Fruit fly (Drosophila melanogaster): Measurements from ENCODE around the gene CG42335.
A peak's percentile ranks its signal among the peaks of the same experiment; 100 is the strongest.

The CG42335 gene

dm6 chr3R:21782295-21782922, 23.8 kb downstream of the CG42335 start, which contains the start of gene tsl:
Gene tsl (minus strand): TSS chr3R:21782536.
- 0 out of 3 replicates have a peak, but pooled peaks have one; percentile 16 for TF ChIP-seq CG4496 (GFP tag; IDR thresholded peaks at IDR 0.05)
- no peak for TF ChIP-seq gl (tag; optimal IDR thresholded peaks at IDR 0.05)
- TF ChIP-seq EcR (GFP tag; optimal IDR thresholded peaks at IDR 0.05): peak; percentile 93
- no peak for TF ChIP-seq CG12605 (GFP tag; IDR thresholded peaks at IDR 0.05)
- peak; percentile 20 for TF ChIP-seq CG13204 (GFP tag; optimal IDR thresholded peaks at IDR 0.05)

dm6 chr3R:21790392-21790791, 31.8 kb downstream of the CG42335 start:
- TF ChIP-seq Pif1A (GFP tag; optimal IDR thresholded peaks at IDR 0.05): no peak

dm6 chr3R:21793760-21794159, 35.2 kb downstream of the CG42335 start:
- no peak for TF ChIP-seq fd96Ca (GFP tag; IDR thresholded peaks at IDR 0.05)
- no peak for TF ChIP-seq D1 (tag; optimal IDR thresholded peaks at IDR 0.05)
- no peak for TF ChIP-seq CG8159 (tag; optimal IDR thresholded peaks at IDR 0.05)
- TF ChIP-seq CG32121 (GFP tag; IDR thresholded peaks at IDR 0.05): no peak
- no peak for TF ChIP-seq CG12605 (GFP tag; IDR thresholded peaks at IDR 0.05)
- no peak for TF ChIP-seq Pif1B (GFP tag; optimal IDR thresholded peaks at IDR 0.05)
- TF ChIP-seq CG10348 (GFP tag; IDR thresholded peaks at IDR 0.05): no peak
- TF ChIP-seq Pif1A (GFP tag; optimal IDR thresholded peaks at IDR 0.05): no peak
- TF ChIP-seq EcR (GFP tag; optimal IDR thresholded peaks at IDR 0.05): no peak
- no peak for TF ChIP-seq CG9948 (tag; optimal IDR thresholded peaks at IDR 0.05)
- TF ChIP-seq CG14655 (GFP tag; optimal IDR thresholded peaks at IDR 0.05): no peak
- TF ChIP-seq CG15710 (tag; optimal IDR thresholded peaks at IDR 0.05): no peak
- TF ChIP-seq CG4496 (GFP tag; IDR thresholded peaks at IDR 0.05): no peak
- TF ChIP-seq CG8301 (tag; optimal IDR thresholded peaks at IDR 0.05): no peak
- no peak for TF ChIP-seq gl (tag; optimal IDR thresholded peaks at IDR 0.05)

dm6 chr3R:21807264-21807663, 48.7 kb downstream of the CG42335 start:
- TF ChIP-seq CG8301 (tag; optimal IDR thresholded peaks at IDR 0.05): no peak

- no peak for TF ChIP-seq Ets98B (GFP tag; IDR thresholded peaks at IDR 0.05)
- peak; percentile 25 for TF ChIP-seq CG8301 (tag; optimal IDR thresholded peaks at IDR 0.05)
- TF ChIP-seq CG17806 (tag; optimal IDR thresholded peaks at IDR 0.05): peak; percentile 13
- TF ChIP-seq Pif1A (GFP tag; optimal IDR thresholded peaks at IDR 0.05): peak; percentile 35
- TF ChIP-seq D1 (tag; optimal IDR thresholded peaks at IDR 0.05): no peak
- peak; percentile 27 for TF ChIP-seq CG9948 (tag; optimal IDR thresholded peaks at IDR 0.05)
- TF ChIP-seq CG15710 (tag; optimal IDR thresholded peaks at IDR 0.05): peak; percentile 19
- peak; percentile 45 for TF ChIP-seq CG8159 (tag; optimal IDR thresholded peaks at IDR 0.05)
- TF ChIP-seq CG14655 (GFP tag; optimal IDR thresholded peaks at IDR 0.05): peak; percentile 24
Observed at dm6 chr3R:21808622-21809347, 50.2 kb downstream of the CG42335 start.

Measured in whole organism, pupa.